Fruit fly (Drosophila melanogaster) whole organism: ENCODE measurements around the gene CG32643.

Source experiments
- EcR ChIP-seq, 2 experiments: fragments of >200 bp; optimal IDR thresholded peaks; 2 replicates each; lab custom pipeline; 2017; ENCODE audit warnings: missing biosample characterization in 2 of 2, missing genetic modification characterization in 2 of 2, missing genetic modification reagents in 2 of 2
- psq ChIP-seq: fragments of >200 bp; optimal IDR thresholded peaks from 2 replicates; lab custom pipeline; 2017

DNA sequence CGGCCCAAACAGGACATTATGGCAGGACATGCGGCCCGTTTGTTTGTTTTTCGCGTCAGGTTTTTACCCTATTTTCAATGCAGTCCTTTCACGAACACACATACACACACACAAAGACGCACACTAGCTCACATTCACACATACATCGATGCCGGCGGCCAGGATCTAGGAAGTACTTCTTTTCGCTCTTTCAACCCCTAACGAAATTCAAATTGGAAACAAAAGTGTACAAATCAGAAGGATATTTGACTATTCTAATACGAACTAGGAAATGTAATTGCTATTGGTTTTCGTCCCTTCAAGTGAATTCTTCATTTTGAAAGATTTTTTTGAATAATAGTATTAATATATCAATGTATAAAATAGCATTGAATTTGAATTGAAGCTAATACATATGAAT is 43.9 kb upstream of the CG32643 start:
- TF ChIP-seq psq (lab: Kevin White, UChicago) (no peak), EcR (GFP tag; optimal IDR thresholded peaks at IDR 0.05; lab: Kevin White, UChicago) (no peak)
